Worm (Caenorhabditis elegans): ENCODE results near the gene ugt-24.

Gene ugt-24

ce11 chrIV:6206294-6206776, 4.2 kb downstream of the ugt-24 start, which contains the start of gene C49A9.10 (continued):
- TF ChIP-seq zim-3 (tag; optimal IDR thresholded peaks at IDR 0.05), result no peak
- TF ChIP-seq F33H1.4 (GFP tag; IDR thresholded peaks at IDR 0.05), result peak; percentile 60
- TF ChIP-seq ccch-3 (GFP tag; optimal IDR thresholded peaks at IDR 0.05), result no peak
- no peak for TF ChIP-seq egl-44 (GFP tag; IDR thresholded peaks at IDR 0.05)
- TF ChIP-seq ceh-79 (tag; optimal IDR thresholded peaks at IDR 0.05), result no peak
- TF ChIP-seq B0261.1 (tag; optimal IDR thresholded peaks at IDR 0.05), result no peak
- TF ChIP-seq madf-6 (GFP tag; IDR thresholded peaks at IDR 0.05), result no peak; the same call in 1 of the 2 replicates
- peak; percentile 43; the same call in 1 of the 2 replicates for TF ChIP-seq nfyb-1 (GFP tag; IDR thresholded peaks at IDR 0.05)
- TF ChIP-seq madf-10 (tag; optimal IDR thresholded peaks at IDR 0.05), result peak; percentile 54
- TF ChIP-seq Y56A3A.18 (GFP tag; IDR thresholded peaks at IDR 0.05), result no peak
- 0 out of 2 replicates have a peak, but pooled peaks have one; percentile 34 for TF ChIP-seq hsf-1 (GFP tag; IDR thresholded peaks at IDR 0.05)
- no peak for TF ChIP-seq F57A8.1 (GFP tag; optimal IDR thresholded peaks at IDR 0.05)
- no peak for TF ChIP-seq sptf-2 (GFP tag; optimal IDR thresholded peaks at IDR 0.05)
- TF ChIP-seq unc-130 (GFP tag; optimal IDR thresholded peaks at IDR 0.05), result peak; percentile 93
- TF ChIP-seq F23B12.7 (tag; optimal IDR thresholded peaks at IDR 0.05; ENCODE audit: insufficient read depth), result peak; percentile 52
- no peak for TF ChIP-seq zfh-2 (GFP tag; conservative IDR thresholded peaks at IDR 0.05)
- TF ChIP-seq gei-17 (GFP tag; optimal IDR thresholded peaks at IDR 0.05), result no peak
- TF ChIP-seq egrh-3 (GFP tag; IDR thresholded peaks at IDR 0.05), result no peak
- TF ChIP-seq F10E7.11 (tag; optimal IDR thresholded peaks at IDR 0.05), result peak; percentile 49
- TF ChIP-seq nhr-120 (GFP tag; IDR thresholded peaks at IDR 0.05), result no peak
- peak; percentile 57 for TF ChIP-seq pha-4 (tag; optimal IDR thresholded peaks at IDR 0.05)
- TF ChIP-seq him-1 (tag; optimal IDR thresholded peaks at IDR 0.05), result peak; percentile 77
- TF ChIP-seq T07F8.4 (tag; optimal IDR thresholded peaks at IDR 0.05), result peak; percentile 2
- no peak for TF ChIP-seq tbx-9 (tag; optimal IDR thresholded peaks at IDR 0.05; ENCODE audit: borderline replicate concordance)
- 0 out of 2 replicates have a peak, but pooled peaks have one; percentile 39 for TF ChIP-seq ceh-100 (GFP tag; IDR thresholded peaks at IDR 0.05)
- no peak for TF ChIP-seq hlh-26 (GFP tag; conservative IDR thresholded peaks at IDR 0.05)
- TF ChIP-seq F57C9.4 (tag; optimal IDR thresholded peaks at IDR 0.05), result peak; percentile 48
- no peak; the same call in 1 of the 2 replicates for TF ChIP-seq K11D2.4 (GFP tag; IDR thresholded peaks at IDR 0.05)
- no peak for TF ChIP-seq sdz-38 (tag; optimal IDR thresholded peaks at IDR 0.05)
- TF ChIP-seq ztf-22 (GFP tag; optimal IDR thresholded peaks at IDR 0.05), result no peak
- peak; percentile 73 for TF ChIP-seq rcor-1 (GFP tag; IDR thresholded peaks at IDR 0.05)
- TF ChIP-seq sea-2 (GFP tag; IDR thresholded peaks at IDR 0.05), result no peak
- TF ChIP-seq die-1 (tag; optimal IDR thresholded peaks at IDR 0.05), result no peak
- peak; percentile 66 for TF ChIP-seq tbp1 (GFP tag; optimal IDR thresholded peaks at IDR 0.05)
- TF ChIP-seq repo-1 (tag; optimal IDR thresholded peaks at IDR 0.05), result no peak
- no peak for TF ChIP-seq lsy-27 (tag; optimal IDR thresholded peaks at IDR 0.05; ENCODE audit: borderline replicate concordance, insufficient read depth)
- peak; percentile 3 for TF ChIP-seq nhr-80 (tag; optimal IDR thresholded peaks at IDR 0.05)
- TF ChIP-seq snpc-1.1 (tag; optimal IDR thresholded peaks at IDR 0.05; ENCODE audit: insufficient read depth), result no peak
- TF ChIP-seq aptf-2 (GFP tag; conservative IDR thresholded peaks at IDR 0.05), result peak; percentile 46; the same call in 1 of the 2 replicates
- no peak for TF ChIP-seq ztf-3 (GFP tag; optimal IDR thresholded peaks at IDR 0.05)
- TF ChIP-seq rpc-1 (optimal IDR thresholded peaks at IDR 0.05), result no peak
- TF ChIP-seq rpc-1 (tag; optimal IDR thresholded peaks at IDR 0.05), result no peak
- peak; percentile 77 for TF ChIP-seq efl-1 (GFP tag; optimal IDR thresholded peaks at IDR 0.05)
- no peak for TF ChIP-seq snpc-3.4 (tag; optimal IDR thresholded peaks at IDR 0.05)
- no peak for TF ChIP-seq mel-28 (tag; optimal IDR thresholded peaks at IDR 0.05; ENCODE audit: borderline replicate concordance)
- 0 out of 2 replicates have a peak, but pooled peaks have one; percentile 9 for TF ChIP-seq cebp-1 (GFP tag; IDR thresholded peaks at IDR 0.05)
- no peak for TF ChIP-seq cebp-1 (tag; optimal IDR thresholded peaks at IDR 0.05)
- TF ChIP-seq nhr-27 (tag; optimal IDR thresholded peaks at IDR 0.05), result no peak
- TF ChIP-seq cebp-2 (GFP tag; IDR thresholded peaks at IDR 0.05), result 0 out of 2 replicates have a peak, but pooled peaks have one; percentile 74
